Fruit fly (Drosophila melanogaster): Measurements from ENCODE around the gene DCX-EMAP.

DCX-EMAP gene

dm6 chr3L:14969171-14969570 lies 65.6 kb downstream of the DCX-EMAP start, which contains the start of gene Tom (continued):
- TF ChIP-seq Trl (optimal IDR thresholded peaks at IDR 0.05) (peak in 1 of 2 experiments; percentile 99), Trl (GFP tag; optimal IDR thresholded peaks at IDR 0.05) (no peak), zfh1 (GFP tag; IDR thresholded peaks at IDR 0.05) (no peak), CG3163 (GFP tag; optimal IDR thresholded peaks at IDR 0.05) (peak; percentile 10), lbe (GFP tag; optimal IDR thresholded peaks at IDR 0.05) (peak; percentile 10), Ptx1 (GFP tag; IDR thresholded peaks at IDR 0.05) (no peak), pros (GFP tag; optimal IDR thresholded peaks at IDR 0.05) (peak; percentile 71), zen (tag; optimal IDR thresholded peaks at IDR 0.05) (peak; percentile 6), yki (optimal IDR thresholded peaks at IDR 0.05) (peak; percentile 93), ems (GFP tag; optimal IDR thresholded peaks at IDR 0.05) (peak; percentile 23), lilli (GFP tag; optimal IDR thresholded peaks at IDR 0.05) (peak; percentile 52)

- no peak for TF ChIP-seq CG34422 (GFP tag; IDR thresholded peaks at IDR 0.05)
- no peak for TF ChIP-seq CG4360 (GFP tag; IDR thresholded peaks at IDR 0.05)
- peak in 1 of 2 experiments; percentile 98 for TF ChIP-seq insv (GFP tag; optimal IDR thresholded peaks at IDR 0.05)
- TF ChIP-seq gcm (GFP tag; optimal IDR thresholded peaks at IDR 0.05) = peak; percentile 9
- no peak for TF ChIP-seq B-H2 (GFP tag; optimal IDR thresholded peaks at IDR 0.05)
- peak; percentile 36 for TF ChIP-seq sens (GFP tag)
- TF ChIP-seq slou (GFP tag; optimal IDR thresholded peaks at IDR 0.05) = no peak
- no peak for TF ChIP-seq Blimp-1 (GFP tag; optimal IDR thresholded peaks at IDR 0.05)
- TF ChIP-seq CG17802 (tag; optimal IDR thresholded peaks at IDR 0.05) = no peak
- peak; percentile 48 for TF ChIP-seq zen (tag; optimal IDR thresholded peaks at IDR 0.05)
- no peak for TF ChIP-seq CG10147 (GFP tag; optimal IDR thresholded peaks at IDR 0.05)
These were observed 66.6 kb downstream of the DCX-EMAP start for dm6 chr3L:14970213-14970612.

dm6 chr3L:14971893-14972624 lies 68.5 kb downstream of the DCX-EMAP start:
- peak; percentile 11 for TF ChIP-seq lilli (GFP tag; optimal IDR thresholded peaks at IDR 0.05)
- TF ChIP-seq gem (tag; optimal IDR thresholded peaks at IDR 0.05) = peak; percentile 27
- TF ChIP-seq zfh1 (GFP tag; IDR thresholded peaks at IDR 0.05) = peak; percentile 43; the same call in 1 of the 3 replicates
- peak; percentile 89 for TF ChIP-seq Nf-YB (GFP tag; optimal IDR thresholded peaks at IDR 0.05)
- no peak for TF ChIP-seq CG11560 (tag; IDR thresholded peaks at IDR 0.05)
- TF ChIP-seq CG17829 (tag; optimal IDR thresholded peaks at IDR 0.05) = peak; percentile 41
- peak; percentile 8 for TF ChIP-seq fd96Cb (tag; optimal IDR thresholded peaks at IDR 0.05)
- TF ChIP-seq CG10979 (tag; optimal IDR thresholded peaks at IDR 0.05) = peak; percentile 31
- no peak for TF ChIP-seq Med (GFP tag)
- TF ChIP-seq nmo (GFP tag; optimal IDR thresholded peaks at IDR 0.05) = peak; percentile 11
- TF ChIP-seq run (tag; optimal IDR thresholded peaks at IDR 0.05) = no peak
- peak; percentile 21 for TF ChIP-seq CG8924 (tag; optimal IDR thresholded peaks at IDR 0.05)
- peak; percentile 1 for TF ChIP-seq CG18764 (GFP tag; optimal IDR thresholded peaks at IDR 0.05)
- peak in 1 of 2 experiments; percentile 26 for TF ChIP-seq Trl (optimal IDR thresholded peaks at IDR 0.05)
- no peak for TF ChIP-seq Trl (GFP tag; optimal IDR thresholded peaks at IDR 0.05)
- no peak for TF ChIP-seq Sin3A (optimal IDR thresholded peaks at IDR 0.05)
- TF ChIP-seq CG10274 (GFP tag; optimal IDR thresholded peaks at IDR 0.05) = no peak
- no peak for TF ChIP-seq Tbp (GFP tag; optimal IDR thresholded peaks at IDR 0.05)
- no peak for TF ChIP-seq peb (GFP tag; IDR thresholded peaks at IDR 0.05)
- no peak for TF ChIP-seq CG17186 (GFP tag; optimal IDR thresholded peaks at IDR 0.05)
- TF ChIP-seq phol (tag; optimal IDR thresholded peaks at IDR 0.05) = peak; percentile 23
- no peak for TF ChIP-seq Bteb2 (GFP tag; optimal IDR thresholded peaks at IDR 0.05)
- TF ChIP-seq zen (tag; optimal IDR thresholded peaks at IDR 0.05) = peak; percentile 88
- TF ChIP-seq shn (GFP tag; optimal IDR thresholded peaks at IDR 0.05) = peak; percentile 35
- TF ChIP-seq chif (GFP tag; optimal IDR thresholded peaks at IDR 0.05) = peak in 1 of 2 experiments; percentile 65
- peak; percentile 39 for TF ChIP-seq Chrac-16 (GFP tag; optimal IDR thresholded peaks at IDR 0.05)
- peak; percentile 92 for TF ChIP-seq CG15479 (GFP tag; optimal IDR thresholded peaks at IDR 0.05)
- TF ChIP-seq CG30431 (GFP tag; optimal IDR thresholded peaks at IDR 0.05) = peak; percentile 33
- peak; percentile 5 for TF ChIP-seq Atf-2 (GFP tag; optimal IDR thresholded peaks at IDR 0.05)
- TF ChIP-seq CG6689 (GFP tag; IDR thresholded peaks at IDR 0.05) = 0 out of 2 replicates have a peak, but pooled peaks have one; percentile 12
- TF ChIP-seq CoRest (tag; optimal IDR thresholded peaks at IDR 0.05) = peak; percentile 1
